Worm (Caenorhabditis elegans): ENCODE measurements around the gene faah-5.

Gene faah-5

ce11 chrIII:11878751-11879150 lies 12.5 kb downstream of the faah-5 start, which contains the start of gene Y56A3A.6 (continued):
- TF ChIP-seq nhr-10 (tag; optimal IDR thresholded peaks at IDR 0.05) (no peak), lim-7 (GFP tag; IDR thresholded peaks at IDR 0.05) (no peak), nhr-48 (tag; optimal IDR thresholded peaks at IDR 0.05) (no peak), nhr-28 (tag; optimal IDR thresholded peaks at IDR 0.05) (peak; percentile 62), hmg-1.1 (GFP tag; IDR thresholded peaks at IDR 0.05) (no peak), lin-1 (GFP tag; IDR thresholded peaks at IDR 0.05) (no peak), hif-1 (tag; optimal IDR thresholded peaks at IDR 0.05) (no peak), attf-4 (tag; optimal IDR thresholded peaks at IDR 0.05) (no peak)

ce11 chrIII:11876130-11876529 lies 15.1 kb downstream of the faah-5 start:
- TF ChIP-seq ama-1 (optimal IDR thresholded peaks at IDR 0.05) (no peak), php-3 (GFP tag; IDR thresholded peaks at IDR 0.05) (no peak), dve-1 (tag; optimal IDR thresholded peaks at IDR 0.05; ENCODE audit: insufficient read depth) (no peak), dpl-1 (GFP tag; optimal IDR thresholded peaks at IDR 0.05) (no peak), unc-62 (GFP tag; optimal IDR thresholded peaks at IDR 0.05 in 1 of 2) (peak in 1 of 2 experiments; percentile 79), unc-62 (tag; optimal IDR thresholded peaks at IDR 0.05) (no peak), mep-1 (tag; optimal IDR thresholded peaks at IDR 0.05) (no peak), fos-1 (tag; optimal IDR thresholded peaks at IDR 0.05) (no peak), Y75B8A.6 (GFP tag; IDR thresholded peaks at IDR 0.05) (no peak), mes-2 (tag; optimal IDR thresholded peaks at IDR 0.05; ENCODE audit: poor library complexity, severe bottlenecking) (no peak), fkh-10 (GFP tag; optimal IDR thresholded peaks at IDR 0.05) (no peak), ceh-20 (GFP tag; IDR thresholded peaks at IDR 0.05) (no peak), nhr-42 (GFP tag; IDR thresholded peaks at IDR 0.05) (no peak), ceh-44 (GFP tag; IDR thresholded peaks at IDR 0.05) (no peak), ceh-28 (tag; optimal IDR thresholded peaks at IDR 0.05) (no peak), ceh-82 (tag; optimal IDR thresholded peaks at IDR 0.05) (no peak), nhr-41 (GFP tag; IDR thresholded peaks at IDR 0.05) (no peak), zfp-2 (tag; optimal IDR thresholded peaks at IDR 0.05) (no peak), D1046.2 (GFP tag; IDR thresholded peaks at IDR 0.05) (0 out of 2 replicates have a peak, but pooled peaks have one; percentile 32), nhr-6 (tag; optimal IDR thresholded peaks at IDR 0.05) (no peak), skn-1 (tag; optimal IDR thresholded peaks at IDR 0.05) (no peak), unc-130 (GFP tag; optimal IDR thresholded peaks at IDR 0.05) (no peak), dmd-8 (GFP tag; IDR thresholded peaks at IDR 0.05) (peak; percentile 55; the same call in 1 of the 2 replicates), lin-38 (GFP tag; IDR thresholded peaks at IDR 0.05) (no peak), lin-1 (GFP tag; IDR thresholded peaks at IDR 0.05) (no peak), cey-2 (tag; optimal IDR thresholded peaks at IDR 0.05; ENCODE audit: borderline replicate concordance, insufficient read depth) (no peak), nhr-28 (tag; optimal IDR thresholded peaks at IDR 0.05) (no peak), attf-4 (tag; optimal IDR thresholded peaks at IDR 0.05) (no peak), F37D6.2 (tag; optimal IDR thresholded peaks at IDR 0.05) (no peak), ctbp-1 (GFP tag; IDR thresholded peaks at IDR 0.05) (no peak), ZK337.2 (GFP tag; IDR thresholded peaks at IDR 0.05) (no peak), F26F4.8 (GFP tag; conservative IDR thresholded peaks at IDR 0.05) (0 out of 2 replicates have a peak, but pooled peaks have one; percentile 28)

ce11 chrIII:11874242-11874641 lies 17.0 kb downstream of the faah-5 start:
- TF ChIP-seq dve-1 (tag; optimal IDR thresholded peaks at IDR 0.05; ENCODE audit: insufficient read depth) (no peak), pha-4 (GFP tag; IDR thresholded peaks at IDR 0.05) (peak; percentile 25; the same call in 1 of the 2 replicates), pha-4 (tag; optimal IDR thresholded peaks at IDR 0.05) (no peak), set-16 (GFP tag; IDR thresholded peaks at IDR 0.05) (peak; percentile 81)

All from whole organism, L4 larva.